Worm (Caenorhabditis elegans) whole organism, L2 larva: Measurements from ENCODE around the gene algn-6.

Experiments used
- ama-1 ChIP-seq: fragments of 150-350 bp; optimal IDR thresholded peaks from 2 replicates; lab custom pipeline; 2018; ENCODE audit warnings: inconsistent platforms
- fos-1 ChIP-seq: fragments of 150-350 bp; optimal IDR thresholded peaks from 2 replicates; lab custom pipeline; 2014; ENCODE audit warnings: missing biosample characterization, missing genetic modification characterization
- lin-13 ChIP-seq: fragments of 150-350 bp; optimal IDR thresholded peaks from 2 replicates; lab custom pipeline; 2014; ENCODE audit warnings: missing biosample characterization, missing genetic modification reagents, missing genetic modification characterization
- lin-39 ChIP-seq: fragments of 150-350 bp; optimal IDR thresholded peaks from 2 replicates; lab custom pipeline; 2014; ENCODE audit warnings: missing biosample characterization, missing genetic modification reagents, missing genetic modification characterization
- mdl-1 ChIP-seq, 2 experiments: fragments of 150-350 bp in 1 of 2; sonication (generic microtip) in 1 of 2; optimal IDR thresholded peaks; 2 replicates each; lab custom pipeline; 2017; ENCODE audit warnings: missing biosample characterization in 2 of 2, missing genetic modification characterization in 2 of 2
- nhr-12 ChIP-seq: fragments of 150-350 bp; optimal IDR thresholded peaks from 2 replicates; lab custom pipeline; 2014; ENCODE audit warnings: missing biosample characterization, missing genetic modification characterization
- nhr-77 ChIP-seq: fragments of 150-350 bp; optimal IDR thresholded peaks from 2 replicates; lab custom pipeline; 2014; ENCODE audit warnings: missing biosample characterization, missing genetic modification characterization
- sma-9 ChIP-seq, 2 experiments: fragments of 150-350 bp in 1 of 2; sonication (generic microtip) in 1 of 2; optimal IDR thresholded peaks; 2 replicates each; lab custom pipeline; 2014 to 2016; ENCODE audit warnings: missing genetic modification characterization in 2 of 2, mild to moderate bottlenecking in 1 of 2, missing biosample characterization in 1 of 2, missing compliant biosample characterization in 1 of 2, missing genetic modification reagents in 1 of 2, moderate library complexity in 1 of 2
- snpc-4 ChIP-seq: fragments of 150-350 bp; optimal IDR thresholded peaks from 2 replicates; lab custom pipeline; 2014; ENCODE audit warnings: missing biosample characterization, missing genetic modification characterization
- unc-39 ChIP-seq: fragments of 150-350 bp; optimal IDR thresholded peaks from 2 replicates; lab custom pipeline; 2014; ENCODE audit warnings: missing biosample characterization, missing genetic modification characterization

DNA sequence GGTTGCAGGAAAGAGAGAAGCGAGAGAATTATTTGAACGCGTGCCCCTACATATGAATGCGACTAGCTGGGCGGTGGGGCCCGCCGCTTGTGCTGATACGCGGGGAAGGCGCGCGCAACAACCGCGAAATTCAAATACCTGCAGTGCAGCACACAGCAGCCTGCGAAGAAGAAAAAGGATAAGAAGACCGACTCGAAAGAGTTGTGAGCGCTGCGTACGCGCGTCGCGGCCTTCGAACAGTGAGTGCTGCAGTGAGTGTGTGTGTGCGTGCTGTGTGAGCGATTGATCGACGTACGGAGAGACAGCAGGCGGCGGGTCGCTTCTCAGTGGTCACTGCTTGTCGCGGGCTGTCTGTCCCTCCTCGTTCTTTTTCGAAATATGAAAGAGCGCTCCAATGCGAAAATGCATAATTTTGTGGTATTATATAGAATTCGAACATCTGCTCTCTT, 11.3 kb upstream of the algn-6 start:
- TF ChIP-seq lin-39 (tag; lab: Kevin White, UChicago) (no peak), nhr-12 (tag; lab: Kevin White, UChicago) (no peak), unc-39 (tag; lab: Kevin White, UChicago) (no peak), ama-1 (lab: Kevin White, UChicago) (no peak), lin-13 (GFP tag; lab: Kevin White, UChicago) (peak; percentile 80), nhr-77 (tag; lab: Kevin White, UChicago) (no peak), snpc-4 (tag; lab: Kevin White, UChicago) (peak; percentile 70), mdl-1 (tag; optimal IDR thresholded peaks at IDR 0.05; lab: Kevin White, UChicago) (peak in 1 of 2 experiments; percentile 68), sma-9 (GFP tag; optimal IDR thresholded peaks at IDR 0.05; lab: Kevin White, UChicago) (peak; percentile 34), sma-9 (tag; optimal IDR thresholded peaks at IDR 0.05; lab: Kevin White, UChicago) (no peak), fos-1 (tag; lab: Kevin White, UChicago) (peak; percentile 67)
